Worm (Caenorhabditis elegans) whole organism, L4 larva: ENCODE results near the gene pph-1.

ENCODE experiments used
- F26F4.8 ChIP-seq: fragments of 200-800 bp; sonication (Bioruptor generic); conservative IDR thresholded peaks from 2 replicates; pipeline ENCODE4 v1.3.6; 2022; ENCODE audit warnings: missing genetic modification characterization, missing compliant biosample characterization
- F49E8.2 ChIP-seq: sonication (generic microtip); optimal IDR thresholded peaks from 2 replicates; lab custom pipeline; 2016; ENCODE audit warnings: missing compliant biosample characterization, mild to moderate bottlenecking, missing genetic modification characterization, borderline replicate concordance
- ZK337.2 ChIP-seq: fragments of 200-800 bp; sonication (Bioruptor generic); IDR thresholded peaks from 2 replicates; pipeline ENCODE4 v1.3.6; 2022; ENCODE audit warnings: missing genetic modification reagents, missing genetic modification characterization, missing compliant biosample characterization
- ZK546.5 ChIP-seq, 2 experiments: sonication (generic microtip); optimal IDR thresholded peaks; 2 replicates each; lab custom pipeline; 2017; ENCODE audit warnings: missing biosample characterization in 2 of 2, missing genetic modification characterization in 2 of 2
- aha-1 ChIP-seq: fragments of 150-350 bp; peaks from one replicate; lab custom pipeline; 2014; ENCODE audit warnings: missing biosample characterization, missing genetic modification characterization
- ama-1 ChIP-seq: fragments of 150-350 bp; optimal IDR thresholded peaks from 2 replicates; lab custom pipeline; 2014; ENCODE audit warnings: inconsistent platforms, mixed read lengths
- attf-4 ChIP-seq: sonication (generic microtip); optimal IDR thresholded peaks from 3 replicates; lab custom pipeline; 2017; ENCODE audit warnings: missing biosample characterization, missing genetic modification characterization
- duxl-1 ChIP-seq: sonication (generic microtip); optimal IDR thresholded peaks from 2 replicates; lab custom pipeline; 2016; ENCODE audit warnings: mild to moderate bottlenecking, missing genetic modification characterization, moderate library complexity, missing compliant biosample characterization; ENCODE audit not compliant: poor library complexity
- dve-1 ChIP-seq: sonication (generic microtip); optimal IDR thresholded peaks from 2 replicates; lab custom pipeline; 2017; ENCODE audit warnings: antibody characterized with exemption, mild to moderate bottlenecking, missing genetic modification characterization, missing compliant biosample characterization; ENCODE audit not compliant: insufficient read depth
- hlh-11 ChIP-seq: fragments of 200-800 bp; sonication (Bioruptor generic); optimal IDR thresholded peaks from 2 replicates; lab custom pipeline; 2018; ENCODE audit warnings: mild to moderate bottlenecking, missing genetic modification characterization, missing compliant biosample characterization
- hlh-30 ChIP-seq: sonication (generic microtip); optimal IDR thresholded peaks from 2 replicates; lab custom pipeline; 2017; ENCODE audit warnings: antibody characterized with exemption, mild to moderate bottlenecking, missing genetic modification characterization, missing compliant biosample characterization; ENCODE audit not compliant: insufficient read depth
- lim-7 ChIP-seq: fragments of 200-800 bp; sonication (Bioruptor generic); IDR thresholded peaks from 2 replicates; pipeline ENCODE4 v1.3.6; 2022; ENCODE audit warnings: missing genetic modification characterization, missing compliant biosample characterization
- lin-15B ChIP-seq: fragments of 150-350 bp; sonication (generic microtip); optimal IDR thresholded peaks from 3 replicates; lab custom pipeline; 2014; ENCODE audit warnings: missing biosample characterization, missing genetic modification characterization
- lin-29 ChIP-seq: fragments of 200-800 bp; sonication (Bioruptor generic); IDR thresholded peaks from 2 replicates; pipeline ENCODE4 v1.3.6; 2022; ENCODE audit warnings: missing genetic modification reagents, missing genetic modification characterization, missing compliant biosample characterization
- lin-38 ChIP-seq: fragments of 200-800 bp; sonication (Bioruptor generic); IDR thresholded peaks from 2 replicates; pipeline ENCODE4 v1.3.6; 2022; ENCODE audit warnings: missing genetic modification reagents, missing genetic modification characterization, missing compliant biosample characterization
- madf-5 ChIP-seq, 2 experiments: fragments of 200-800 bp; sonication (Bioruptor generic); IDR thresholded peaks; 2 replicates each; pipeline ENCODE4 v1.3.6; 2022; ENCODE audit warnings: missing compliant biosample characterization in 2 of 2, missing genetic modification characterization in 2 of 2
- madf-9 ChIP-seq: fragments of 200-800 bp; sonication (Bioruptor generic); conservative IDR thresholded peaks from 2 replicates; pipeline ENCODE4 v1.3.6; 2022; ENCODE audit warnings: missing genetic modification reagents, missing genetic modification characterization, missing compliant biosample characterization
- mdl-1 ChIP-seq, 2 experiments: fragments of 150-350 bp in 1 of 2; sonication (generic microtip) in 1 of 2; optimal IDR thresholded peaks; 2 replicates each; lab custom pipeline; 2014 to 2017; ENCODE audit warnings: missing biosample characterization in 2 of 2, missing genetic modification characterization in 2 of 2
- nhr-111 ChIP-seq: fragments of 200-800 bp; sonication (Bioruptor generic); optimal IDR thresholded peaks from 2 replicates; lab custom pipeline; 2018; ENCODE audit warnings: mild to moderate bottlenecking, missing genetic modification characterization, missing compliant biosample characterization
- nhr-237 ChIP-seq: sonication (generic microtip); optimal IDR thresholded peaks from 2 replicates; lab custom pipeline; 2017; ENCODE audit warnings: missing biosample characterization, missing genetic modification characterization
- nhr-25 ChIP-seq: sonication (generic microtip); optimal IDR thresholded peaks from 2 replicates; lab custom pipeline; 2017; ENCODE audit warnings: missing genetic modification characterization, mild to moderate bottlenecking, missing compliant biosample characterization, antibody characterized with exemption, moderate library complexity, borderline replicate concordance; ENCODE audit not compliant: insufficient read depth
- nhr-28 ChIP-seq: fragments of 150-350 bp; optimal IDR thresholded peaks from 2 replicates; lab custom pipeline; 2014; ENCODE audit warnings: missing biosample characterization, missing genetic modification characterization
- nhr-42 ChIP-seq: fragments of 200-800 bp; sonication (Bioruptor generic); IDR thresholded peaks from 2 replicates; pipeline ENCODE4 v1.3.6; 2022; ENCODE audit warnings: missing genetic modification characterization, missing compliant biosample characterization
- nhr-76 ChIP-seq: fragments of 150-350 bp; optimal IDR thresholded peaks from 2 replicates; lab custom pipeline; 2014; ENCODE audit warnings: missing biosample characterization, missing genetic modification characterization
- nhr-77 ChIP-seq: fragments of 150-350 bp; optimal IDR thresholded peaks from 2 replicates; lab custom pipeline; 2014; ENCODE audit warnings: missing biosample characterization, missing genetic modification characterization
- rbr-2 ChIP-seq: sonication (generic microtip); optimal IDR thresholded peaks from 2 replicates; lab custom pipeline; 2016; ENCODE audit warnings: missing genotype, missing genetic modification characterization, missing compliant biosample characterization
- skn-1 ChIP-seq: fragments of 150-350 bp; optimal IDR thresholded peaks from 2 replicates; lab custom pipeline; 2014; ENCODE audit warnings: missing biosample characterization, missing genetic modification characterization
- unc-62 ChIP-seq, 3 experiments: fragments of 150-350 bp in 1 of 3; sonication (generic microtip); optimal IDR thresholded peaks in 2 of 3; peaks in 1 of 3; 1 replicate in 1 of 3; 2 replicates in 2 of 3; lab custom pipeline; 2014 to 2017; ENCODE audit warnings: missing biosample characterization in 3 of 3, missing genetic modification characterization in 3 of 3, missing genetic modification reagents in 3 of 3, missing genotype in 1 of 3
- zip-11 ChIP-seq: fragments of 200-800 bp; sonication (Bioruptor generic); IDR thresholded peaks from 2 replicates; pipeline ENCODE4 v1.3.6; 2022; ENCODE audit warnings: missing genetic modification characterization, missing compliant biosample characterization

pph-1 gene

DNA sequence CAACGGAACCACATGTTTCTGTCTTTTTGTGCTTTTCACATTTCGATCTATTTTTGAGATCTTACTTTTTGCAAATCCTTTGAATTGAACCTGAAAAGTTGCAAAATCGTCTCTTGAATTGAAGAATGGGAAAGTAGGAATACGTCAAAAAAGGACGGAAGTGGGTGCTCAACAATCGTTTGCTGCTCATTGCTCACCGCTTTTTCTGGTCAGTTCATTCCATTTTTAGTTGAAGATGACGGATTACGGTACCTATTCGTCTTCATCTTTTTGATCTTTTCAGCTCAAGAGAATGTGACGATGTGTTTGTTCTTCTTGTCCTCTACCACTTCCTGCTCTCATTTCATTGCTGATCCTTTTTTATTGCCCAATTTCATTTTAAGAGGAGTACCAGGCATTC is 7.2 kb upstream of the pph-1 start, which contains the start of gene C05A2.4:
Gene C05A2.4, plus strand, starts transcription at position 301 of the 400 bp plus-strand sequence.
- TF ChIP-seq duxl-1: no peak
- TF ChIP-seq mdl-1 (tag; optimal IDR thresholded peaks at IDR 0.05; lab: Kevin White, UChicago): no peak
- TF ChIP-seq nhr-237 (tag; lab: Kevin White, UChicago): no peak
- TF ChIP-seq nhr-111: no peak
- TF ChIP-seq madf-5 (GFP tag; IDR thresholded peaks at IDR 0.05; lab: Robert Waterston, UW): no peak

DNA sequence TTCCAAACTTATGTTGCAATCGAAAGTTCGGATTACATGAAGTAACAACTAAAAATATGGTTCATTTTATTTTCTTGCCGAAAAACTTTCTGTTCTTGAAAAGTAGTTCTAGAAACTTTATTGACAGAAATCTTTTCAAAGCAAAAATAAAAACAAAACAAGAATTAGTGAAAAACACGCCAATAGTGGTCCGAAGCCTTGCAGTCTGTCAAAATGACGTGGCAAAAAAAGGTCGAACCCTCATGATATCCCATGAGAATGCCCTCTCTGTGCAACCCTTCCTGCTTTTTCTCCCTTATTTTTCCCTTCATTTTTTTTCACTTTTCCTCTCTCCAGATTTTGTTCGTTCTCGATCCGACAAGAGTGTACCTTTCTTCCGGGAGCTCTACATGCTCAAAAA is 3.2 kb upstream of the pph-1 start:
- TF ChIP-seq unc-62 (GFP tag; optimal IDR thresholded peaks at IDR 0.05 in 1 of 2; lab: Kevin White, UChicago) (peak in 1 of 2 experiments; percentile 79), unc-62 (tag; optimal IDR thresholded peaks at IDR 0.05; lab: Kevin White, UChicago) (no peak), lin-15B (no peak), aha-1 (peak; percentile 52)

DNA sequence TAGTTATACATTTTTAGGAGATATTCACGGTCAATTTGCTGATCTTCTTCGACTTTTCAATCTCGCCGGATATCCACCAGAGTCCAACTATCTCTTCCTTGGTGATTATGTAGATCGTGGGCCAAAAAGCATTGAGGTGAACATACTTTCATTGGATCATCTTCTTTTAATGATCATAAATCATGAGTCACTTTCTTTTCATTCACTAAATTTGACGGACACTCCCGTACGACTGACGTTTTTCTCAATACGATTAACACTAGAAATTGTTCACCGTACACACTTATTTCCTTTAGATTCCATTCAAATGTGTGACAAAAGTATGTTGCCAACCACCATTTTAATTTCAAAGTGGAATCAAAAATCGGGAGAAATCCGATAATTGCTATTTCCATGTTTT is 561 bp downstream of the pph-1 start:
- TF ChIP-seq lin-29 (GFP tag; lab: Robert Waterston, UW) (no peak), unc-62 (GFP tag; optimal IDR thresholded peaks at IDR 0.05 in 1 of 2; lab: Kevin White, UChicago) (peak in 1 of 2 experiments; percentile 83), unc-62 (tag; optimal IDR thresholded peaks at IDR 0.05; lab: Kevin White, UChicago) (no peak)

DNA sequence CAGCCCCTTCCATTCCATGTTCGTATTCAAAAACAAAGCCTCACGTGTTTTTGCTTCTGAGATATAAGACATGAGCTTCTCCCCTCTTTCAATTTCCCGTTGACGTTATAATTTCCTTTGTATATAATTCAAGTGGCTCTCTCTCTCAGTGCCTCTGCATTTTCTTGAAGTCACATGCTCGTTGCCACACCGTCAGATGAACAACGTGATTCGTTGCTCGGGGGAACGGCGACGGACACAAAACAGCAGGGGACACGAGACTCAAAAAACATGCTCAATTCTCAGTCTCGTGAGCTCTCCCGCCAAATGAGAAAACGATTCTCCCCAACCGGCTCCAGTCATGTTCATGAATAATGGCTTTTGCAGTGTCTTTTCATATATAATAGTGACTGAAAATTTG is 6.0 kb downstream of the pph-1 start:
- TF ChIP-seq nhr-77 (tag; lab: Kevin White, UChicago) (no peak), F26F4.8 (no peak), lin-38 (GFP tag; lab: Robert Waterston, UW) (no peak), lim-7 (GFP tag; lab: Robert Waterston, UW) (no peak), madf-9 (no peak), ama-1 (lab: Kevin White, UChicago) (no peak), skn-1 (tag; lab: Kevin White, UChicago) (no peak), F49E8.2 (tag; lab: Kevin White, UChicago) (no peak), nhr-42 (GFP tag; lab: Robert Waterston, UW) (no peak), hlh-11 (no peak), ZK546.5 (tag; optimal IDR thresholded peaks at IDR 0.05; lab: Kevin White, UChicago) (no peak), nhr-25 (tag; lab: Kevin White, UChicago) (no peak), rbr-2 (tag; lab: Kevin White, UChicago) (peak; percentile 15), zip-11 (GFP tag; lab: Robert Waterston, UW) (no peak), attf-4 (tag; lab: Kevin White, UChicago) (no peak), hlh-30 (peak; percentile 70)
- TF ChIP-seq, all 104 proteins: peak for 2

DNA sequence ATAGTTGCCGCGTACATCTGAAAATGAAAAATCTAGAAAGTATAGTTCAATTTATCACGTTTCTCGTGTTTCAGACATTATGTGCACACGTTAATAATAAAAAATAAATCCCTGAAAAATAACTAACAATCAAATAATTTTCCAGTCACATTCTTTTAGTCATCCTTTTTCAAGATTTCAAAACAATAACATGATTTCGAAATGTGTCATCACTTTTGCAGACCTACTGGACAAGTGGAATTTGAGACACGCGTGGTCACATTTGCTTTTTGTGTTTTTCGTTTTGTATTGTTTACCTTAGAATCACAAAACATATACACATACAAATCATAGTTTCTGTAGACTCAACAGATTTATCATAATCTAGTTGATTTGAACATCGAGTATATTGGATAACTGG is 7.0 kb downstream of the pph-1 start:
- TF ChIP-seq nhr-76 (tag; lab: Kevin White, UChicago) (no peak), hlh-30 (peak; percentile 22)

DNA sequence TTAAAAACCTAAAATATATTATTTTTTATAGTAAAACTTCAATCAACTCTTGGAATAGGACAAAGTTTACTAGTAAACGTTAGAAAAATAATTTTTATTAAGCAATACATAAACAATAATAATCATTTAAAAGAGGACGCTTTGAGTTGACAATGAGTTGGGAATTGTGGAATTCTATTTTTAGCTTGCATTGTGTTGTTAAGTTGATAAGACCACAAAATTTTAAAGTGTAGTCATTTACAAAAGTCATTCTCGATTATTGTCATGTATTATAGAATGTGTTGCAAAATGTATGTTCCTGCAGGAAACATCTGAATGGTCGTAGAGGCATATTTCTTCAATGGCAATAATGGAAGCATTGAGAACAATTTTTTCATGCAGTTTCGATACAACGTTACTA is 8.7 kb downstream of the pph-1 start:
- TF ChIP-seq ZK337.2 (GFP tag; lab: Robert Waterston, UW) (no peak), dve-1 (tag; lab: Kevin White, UChicago) (peak; percentile 50), nhr-28 (tag; lab: Kevin White, UChicago) (peak; percentile 72)
